Fruit fly (Drosophila melanogaster) whole organism, prepupa: ENCODE measurements around the gene CG1113.

Experiments
- CG11294 ChIP-seq: fragments of 200-800 bp; sonication (Bioruptor generic); IDR thresholded peaks from 2 replicates; pipeline ENCODE4 v1.3.6; 2022; ENCODE audit warnings: missing biosample characterization, missing genetic modification characterization
- CG1621 ChIP-seq: fragments of 200-800 bp; sonication (Bioruptor generic); optimal IDR thresholded peaks from 3 replicates; lab custom pipeline; 2018; ENCODE audit warnings: missing biosample characterization, mild to moderate bottlenecking, missing genetic modification characterization
- CG32006 ChIP-seq: fragments of 200-800 bp; sonication (Bioruptor generic); optimal IDR thresholded peaks from 3 replicates; lab custom pipeline; 2017; ENCODE audit warnings: missing biosample characterization, mild to moderate bottlenecking, missing genetic modification characterization
- Ets21C ChIP-seq: fragments of 200-800 bp; sonication (Bioruptor generic); optimal IDR thresholded peaks from 3 replicates; lab custom pipeline; 2016; ENCODE audit warnings: missing biosample characterization, missing genetic modification characterization
- Gug ChIP-seq: fragments of 200-800 bp; sonication (Bioruptor generic); IDR thresholded peaks from 2 replicates; pipeline ENCODE4 v1.3.6; 2022; ENCODE audit warnings: missing biosample characterization, missing genetic modification characterization
- Hr4 ChIP-seq: fragments of 200-800 bp; sonication (Bioruptor generic); optimal IDR thresholded peaks from 3 replicates; lab custom pipeline; 2016; ENCODE audit warnings: missing biosample characterization, missing genetic modification characterization
- dac ChIP-seq: fragments of 200-800 bp; sonication (Bioruptor generic); optimal IDR thresholded peaks from 2 replicates; lab custom pipeline; 2017; ENCODE audit warnings: missing biosample characterization, mild to moderate bottlenecking, missing genetic modification characterization
- fd85E ChIP-seq: fragments of 200-800 bp; sonication (Bioruptor generic); optimal IDR thresholded peaks from 3 replicates; lab custom pipeline; 2016; ENCODE audit warnings: missing biosample characterization, missing genetic modification characterization

DNA sequence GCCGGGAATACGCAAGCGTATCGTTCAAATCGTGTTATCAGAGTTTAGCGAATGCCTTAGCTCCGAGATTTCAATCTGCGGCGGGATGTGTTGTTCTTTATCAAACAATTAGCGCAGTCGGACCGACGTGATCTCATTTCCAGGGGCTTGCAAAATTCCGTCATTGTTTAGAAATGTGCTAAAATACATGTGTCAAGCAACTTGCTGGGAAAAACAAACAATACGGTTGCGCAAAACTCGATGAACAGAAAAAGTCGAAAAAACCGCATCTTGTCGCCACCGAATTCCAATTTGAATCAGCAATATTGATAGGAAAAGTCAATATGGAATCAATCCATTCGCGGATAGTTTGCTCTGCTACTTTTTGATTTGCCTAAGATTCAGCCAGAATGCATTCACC is 9.6 kb downstream of the CG1113 start, which contains the start of gene Tim17a2:
- TF ChIP-seq CG11294 (GFP tag; lab: Robert Waterston, UW) (no peak), Ets21C (no peak), fd85E (no peak), CG32006 (GFP tag; lab: Kevin White, UChicago) (no peak), Gug (no peak), dac (GFP tag; lab: Kevin White, UChicago) (no peak), Hr4 (GFP tag; lab: Kevin White, UChicago) (no peak), CG1621 (no peak)
